Worm (Caenorhabditis elegans) whole organism, late embryonic: Measurements from ENCODE around the gene nhr-12.

Source experiments
- ceh-34 ChIP-seq: sonication (generic microtip); optimal IDR thresholded peaks from 2 replicates; lab custom pipeline; 2016; ENCODE audit warnings: mild to moderate bottlenecking, missing genetic modification characterization, missing compliant biosample characterization
- ceh-45 ChIP-seq: fragments of 200-800 bp; sonication (Bioruptor generic); IDR thresholded peaks from 2 replicates; pipeline ENCODE4 v1.3.6; 2022; ENCODE audit warnings: missing genetic modification reagents, missing genetic modification characterization, missing compliant biosample characterization
- ceh-9 ChIP-seq: sonication (generic microtip); optimal IDR thresholded peaks from 2 replicates; lab custom pipeline; 2016; ENCODE audit warnings: mild to moderate bottlenecking, missing genetic modification characterization, inconsistent platforms, missing compliant biosample characterization
- fkh-10 ChIP-seq: fragments of 150-350 bp; optimal IDR thresholded peaks from 2 replicates; lab custom pipeline; 2014; ENCODE audit warnings: missing biosample characterization, missing genetic modification reagents, missing genetic modification characterization
- pag-3 ChIP-seq: sonication (generic microtip); optimal IDR thresholded peaks from 2 replicates; lab custom pipeline; 2016; ENCODE audit warnings: missing compliant biosample characterization, missing genetic modification characterization, borderline replicate concordance
- ttx-3 ChIP-seq: sonication (generic microtip); optimal IDR thresholded peaks from 2 replicates; lab custom pipeline; 2016; ENCODE audit warnings: missing genetic modification reagents, missing genetic modification characterization, missing compliant biosample characterization

DNA sequence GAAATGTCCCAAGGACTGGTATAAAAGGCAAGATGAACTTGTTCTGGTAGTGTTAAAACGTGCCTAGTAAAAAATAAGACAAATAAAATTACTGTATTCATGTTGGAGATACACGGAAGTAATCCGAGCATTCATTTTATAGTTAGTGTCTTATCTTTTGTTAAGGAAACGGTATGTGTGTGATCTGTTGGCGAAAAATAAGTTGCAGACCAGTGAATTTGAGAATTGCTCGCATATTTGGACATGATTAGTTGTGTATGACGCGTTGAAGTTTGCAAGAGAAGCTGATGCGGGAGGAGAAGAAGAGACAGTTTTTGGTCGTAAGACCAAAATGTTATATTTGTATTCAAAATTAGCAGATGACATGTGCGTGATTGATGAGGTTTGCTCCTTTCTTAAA is 18.1 kb upstream of the nhr-12 start, which contains the start of gene C08B6.14:
- TF ChIP-seq fkh-10 (GFP tag; lab: Kevin White, UChicago), result no peak
- TF ChIP-seq ttx-3 (tag; lab: Kevin White, UChicago), result no peak
- no peak for TF ChIP-seq ceh-9 (tag; lab: Kevin White, UChicago)
- no peak for TF ChIP-seq pag-3
- TF ChIP-seq ceh-45 (GFP tag; lab: Robert Waterston, UW), result no peak
- TF ChIP-seq ceh-34, result no peak
